Fruit fly (Drosophila melanogaster) whole organism, embryonic: Measurements from ENCODE around the gene CG6654.

Experiments
- Ada2b ChIP-seq: fragments of 200-800 bp; sonication (Bioruptor generic); IDR thresholded peaks from 2 replicates; pipeline ENCODE4 v1.3.6; 2022; ENCODE audit warnings: missing biosample characterization, missing genetic modification characterization
- Atf3 ChIP-seq: fragments of 200-800 bp; sonication (Bioruptor generic); optimal IDR thresholded peaks from 3 replicates; lab custom pipeline; 2016; ENCODE audit warnings: missing biosample characterization, missing genetic modification characterization
- Awh ChIP-seq: fragments of 200-800 bp; sonication (Bioruptor generic); IDR thresholded peaks from 2 replicates; pipeline ENCODE4, ENCODE4 v1.3.6; 2022; ENCODE audit warnings: missing biosample characterization, missing genetic modification characterization
- CG10462 ChIP-seq: fragments of 200-800 bp; sonication (Bioruptor generic); optimal IDR thresholded peaks from 2 replicates; lab custom pipeline; 2016; ENCODE audit warnings: missing biosample characterization, missing genetic modification characterization
- CG10654 ChIP-seq: fragments of 200-800 bp; sonication (Bioruptor generic); optimal IDR thresholded peaks from 2 replicates; lab custom pipeline; 2016; ENCODE audit warnings: missing biosample characterization, missing genetic modification characterization
- CG12391 ChIP-seq: fragments of 200-800 bp; sonication (Bioruptor generic); optimal IDR thresholded peaks from 3 replicates; lab custom pipeline; 2018; ENCODE audit warnings: missing biosample characterization, mild to moderate bottlenecking, missing genetic modification characterization, moderate library complexity
- CG16779 ChIP-seq: fragments of 200-800 bp; sonication (Bioruptor generic); IDR thresholded peaks from 2 replicates; pipeline ENCODE4 v1.3.6; 2022; ENCODE audit warnings: missing biosample characterization, missing genetic modification characterization
- CG16863 ChIP-seq: fragments of 200-800 bp; sonication (Bioruptor generic); optimal IDR thresholded peaks from 3 replicates; lab custom pipeline; 2016; ENCODE audit warnings: missing biosample characterization, missing genetic modification characterization
- CG18011 ChIP-seq: fragments of 200-800 bp; sonication (Bioruptor generic); optimal IDR thresholded peaks from 2 replicates; lab custom pipeline; 2017; ENCODE audit warnings: missing biosample characterization, missing genetic modification characterization, mild to moderate bottlenecking, moderate library complexity, missing genotype
- CG30020 ChIP-seq: fragments of 200-800 bp; optimal IDR thresholded peaks from 2 replicates; lab custom pipeline; 2019; ENCODE audit warnings: missing biosample characterization, mild to moderate bottlenecking, missing genetic modification characterization, moderate library complexity
- CG6175 ChIP-seq: fragments of 200-800 bp; sonication (Bioruptor generic); IDR thresholded peaks from 3 replicates; pipeline ENCODE4 v1.3.6; 2022; ENCODE audit warnings: missing biosample characterization, missing genetic modification characterization
- CG6854 ChIP-seq: fragments of 200-800 bp; sonication (Bioruptor generic); optimal IDR thresholded peaks from 3 replicates; lab custom pipeline; 2017; ENCODE audit warnings: missing biosample characterization, mild to moderate bottlenecking, missing genetic modification characterization
- CG7556 ChIP-seq: fragments of 200-800 bp; sonication (Bioruptor generic); optimal IDR thresholded peaks from 2 replicates; lab custom pipeline; 2017; ENCODE audit warnings: missing biosample characterization, mild to moderate bottlenecking, missing genetic modification characterization
- CG8924 ChIP-seq: fragments of 200-800 bp; optimal IDR thresholded peaks from 3 replicates; lab custom pipeline; 2019; ENCODE audit warnings: missing biosample characterization, mild to moderate bottlenecking, missing genetic modification characterization, moderate library complexity
- CG9609 ChIP-seq: fragments of 200-800 bp; sonication (Bioruptor generic); optimal IDR thresholded peaks from 3 replicates; lab custom pipeline; 2016; ENCODE audit warnings: missing biosample characterization, missing genetic modification characterization
- CG9727 ChIP-seq: fragments of 200-800 bp; sonication (Bioruptor generic); optimal IDR thresholded peaks from 3 replicates; lab custom pipeline; 2017; ENCODE audit warnings: missing biosample characterization, mild to moderate bottlenecking, missing genetic modification characterization
- CG9797 ChIP-seq: fragments of 200-800 bp; sonication (Bioruptor generic); optimal IDR thresholded peaks from 3 replicates; lab custom pipeline; 2018; ENCODE audit warnings: missing biosample characterization, mild to moderate bottlenecking, missing genetic modification characterization
- CHES-1-like ChIP-seq: fragments of 200-800 bp; sonication (Bioruptor generic); optimal IDR thresholded peaks from 2 replicates; lab custom pipeline; 2016; ENCODE audit warnings: missing biosample characterization, missing genetic modification characterization
- Chrac-16 ChIP-seq: fragments of 200-800 bp; sonication (Bioruptor generic); optimal IDR thresholded peaks from 3 replicates; lab custom pipeline; 2016; ENCODE audit warnings: missing biosample characterization, missing genetic modification characterization
- CoRest ChIP-seq: fragments of 200-800 bp; sonication (Bioruptor generic); optimal IDR thresholded peaks from 3 replicates; lab custom pipeline; 2018; ENCODE audit warnings: missing biosample characterization, mild to moderate bottlenecking, missing genetic modification characterization, moderate library complexity
- Dll ChIP-seq: fragments of 200-800 bp; sonication (Bioruptor generic); IDR thresholded peaks from 4 replicates; pipeline ENCODE4 v1.3.6; 2022; ENCODE audit warnings: missing biosample characterization, missing genetic modification characterization; ENCODE audit not compliant: partially characterized antibody
- Doc3 ChIP-seq: fragments of 200-800 bp; sonication (Bioruptor generic); IDR thresholded peaks from 3 replicates; pipeline ENCODE4 v1.3.6; 2022; ENCODE audit warnings: missing biosample characterization, missing genetic modification characterization; ENCODE audit not compliant: partially characterized antibody
- MBD-R2 ChIP-seq: fragments of 200-800 bp; sonication (Bioruptor generic); IDR thresholded peaks from 2 replicates; pipeline ENCODE4 v1.3.6; 2022; ENCODE audit warnings: missing biosample characterization, missing genetic modification characterization
- MTF-1 ChIP-seq: fragments of 200-800 bp; sonication (Bioruptor generic); optimal IDR thresholded peaks from 2 replicates; lab custom pipeline; 2018; ENCODE audit warnings: missing biosample characterization, mild to moderate bottlenecking, missing genetic modification characterization, borderline replicate concordance
- Nf-YC ChIP-seq: fragments of 200-800 bp; optimal IDR thresholded peaks from 3 replicates; lab custom pipeline; 2019; ENCODE audit warnings: missing biosample characterization, mild to moderate bottlenecking, missing genetic modification characterization, moderate library complexity
- PHDP ChIP-seq: fragments of 200-800 bp; sonication (Bioruptor generic); optimal IDR thresholded peaks from 3 replicates; lab custom pipeline; 2018; ENCODE audit warnings: missing biosample characterization, mild to moderate bottlenecking, missing genetic modification characterization, moderate library complexity
- Ravus ChIP-seq: fragments of 200-800 bp; sonication (Bioruptor generic); IDR thresholded peaks from 2 replicates; pipeline ENCODE4 v1.3.6; 2022; ENCODE audit warnings: missing biosample characterization, missing genetic modification characterization
- Scr ChIP-seq: fragments of 200-800 bp; sonication (Bioruptor generic); IDR thresholded peaks from 2 replicates; pipeline ENCODE4 v1.3.6; 2022; ENCODE audit warnings: missing biosample characterization, missing genetic modification characterization; ENCODE audit not compliant: partially characterized antibody
- Side ChIP-seq: fragments of 200-800 bp; sonication (Bioruptor generic); optimal IDR thresholded peaks from 2 replicates; lab custom pipeline; 2016; ENCODE audit warnings: missing biosample characterization, missing genetic modification characterization
- Ssrp ChIP-seq: fragments of 200-800 bp; sonication (Bioruptor generic); optimal IDR thresholded peaks from 2 replicates; lab custom pipeline; 2018; ENCODE audit warnings: missing biosample characterization, mild to moderate bottlenecking, missing genetic modification characterization, moderate library complexity
- YL-1 ChIP-seq: fragments of 200-800 bp; sonication (Bioruptor generic); optimal IDR thresholded peaks from 3 replicates; lab custom pipeline; 2017; ENCODE audit warnings: missing biosample characterization, mild to moderate bottlenecking, missing genetic modification characterization
- abd-A ChIP-seq: fragments of 200-800 bp; sonication (Bioruptor generic); optimal IDR thresholded peaks from 3 replicates; lab custom pipeline; 2019; ENCODE audit warnings: missing biosample characterization, mild to moderate bottlenecking, missing genetic modification characterization, moderate library complexity
- ara ChIP-seq: fragments of 200-800 bp; sonication (Bioruptor generic); IDR thresholded peaks from 2 replicates; pipeline ENCODE4 v1.3.6; 2022; ENCODE audit warnings: missing biosample characterization, missing genetic modification characterization
- bbx ChIP-seq: fragments of 200-800 bp; sonication (Bioruptor generic); IDR thresholded peaks from 2 replicates; pipeline ENCODE4 v1.3.6; 2022; ENCODE audit warnings: missing biosample characterization, missing genetic modification characterization; ENCODE audit not compliant: partially characterized antibody
- chn ChIP-seq: fragments of 200-800 bp; sonication (Bioruptor generic); optimal IDR thresholded peaks from 2 replicates; lab custom pipeline; 2016; ENCODE audit warnings: missing biosample characterization, missing genetic modification characterization
- grn ChIP-seq: fragments of 200-800 bp; sonication (Bioruptor generic); optimal IDR thresholded peaks from 3 replicates; lab custom pipeline; 2017; ENCODE audit warnings: missing biosample characterization, missing genetic modification characterization
- ham ChIP-seq: fragments of 200-800 bp; sonication (Bioruptor generic); IDR thresholded peaks from 2 replicates; pipeline ENCODE4 v1.3.6; 2022; ENCODE audit warnings: missing biosample characterization, missing genetic modification characterization
- hbn ChIP-seq: fragments of 200-800 bp; sonication (Bioruptor generic); IDR thresholded peaks from 2 replicates; pipeline ENCODE4 v1.3.6; 2022; ENCODE audit warnings: missing biosample characterization, missing genetic modification characterization; ENCODE audit not compliant: partially characterized antibody
- her ChIP-seq: fragments of 200-800 bp; sonication (Bioruptor generic); optimal IDR thresholded peaks from 2 replicates; lab custom pipeline; 2016; ENCODE audit warnings: missing biosample characterization, missing genetic modification characterization
- knrl ChIP-seq: fragments of 200-800 bp; sonication (Bioruptor generic); IDR thresholded peaks from 3 replicates; pipeline ENCODE4 v1.3.6; 2022; ENCODE audit warnings: missing biosample characterization, missing genetic modification characterization; ENCODE audit not compliant: partially characterized antibody
- mam ChIP-seq: fragments of 200-800 bp; sonication (Bioruptor generic); optimal IDR thresholded peaks from 3 replicates; lab custom pipeline; 2016; ENCODE audit warnings: missing biosample characterization, missing genetic modification characterization
- pb ChIP-seq: fragments of 200-800 bp; sonication (Bioruptor generic); optimal IDR thresholded peaks from 3 replicates; lab custom pipeline; 2016; ENCODE audit warnings: missing biosample characterization, missing genetic modification characterization
- phol ChIP-seq: fragments of 200-800 bp; sonication (Bioruptor generic); optimal IDR thresholded peaks from 3 replicates; lab custom pipeline; 2018; ENCODE audit warnings: missing biosample characterization, mild to moderate bottlenecking, missing genetic modification characterization, moderate library complexity
- pita ChIP-seq: fragments of 200-800 bp; sonication (Bioruptor generic); optimal IDR thresholded peaks from 2 replicates; lab custom pipeline; 2017; ENCODE audit warnings: missing biosample characterization, mild to moderate bottlenecking, missing genetic modification characterization
- ro ChIP-seq: fragments of 200-800 bp; sonication (Bioruptor generic); IDR thresholded peaks from 2 replicates; pipeline ENCODE4 v1.3.6; 2022; ENCODE audit warnings: missing biosample characterization, missing genetic modification characterization
- slou ChIP-seq: fragments of 200-800 bp; sonication (Bioruptor generic); optimal IDR thresholded peaks from 3 replicates; lab custom pipeline; 2016; ENCODE audit warnings: missing biosample characterization, missing genetic modification characterization
- unc-4 ChIP-seq: fragments of 200-800 bp; sonication (Bioruptor generic); IDR thresholded peaks from 2 replicates; pipeline ENCODE4 v1.3.6; 2022; ENCODE audit warnings: missing biosample characterization, missing genetic modification characterization; ENCODE audit not compliant: partially characterized antibody
- zen2 ChIP-seq: fragments of 200-800 bp; sonication (Bioruptor generic); IDR thresholded peaks from 3 replicates; pipeline ENCODE4 v1.3.6; 2022; ENCODE audit warnings: missing biosample characterization, missing genetic modification characterization; ENCODE audit not compliant: partially characterized antibody

The CG6654 gene

DNA sequence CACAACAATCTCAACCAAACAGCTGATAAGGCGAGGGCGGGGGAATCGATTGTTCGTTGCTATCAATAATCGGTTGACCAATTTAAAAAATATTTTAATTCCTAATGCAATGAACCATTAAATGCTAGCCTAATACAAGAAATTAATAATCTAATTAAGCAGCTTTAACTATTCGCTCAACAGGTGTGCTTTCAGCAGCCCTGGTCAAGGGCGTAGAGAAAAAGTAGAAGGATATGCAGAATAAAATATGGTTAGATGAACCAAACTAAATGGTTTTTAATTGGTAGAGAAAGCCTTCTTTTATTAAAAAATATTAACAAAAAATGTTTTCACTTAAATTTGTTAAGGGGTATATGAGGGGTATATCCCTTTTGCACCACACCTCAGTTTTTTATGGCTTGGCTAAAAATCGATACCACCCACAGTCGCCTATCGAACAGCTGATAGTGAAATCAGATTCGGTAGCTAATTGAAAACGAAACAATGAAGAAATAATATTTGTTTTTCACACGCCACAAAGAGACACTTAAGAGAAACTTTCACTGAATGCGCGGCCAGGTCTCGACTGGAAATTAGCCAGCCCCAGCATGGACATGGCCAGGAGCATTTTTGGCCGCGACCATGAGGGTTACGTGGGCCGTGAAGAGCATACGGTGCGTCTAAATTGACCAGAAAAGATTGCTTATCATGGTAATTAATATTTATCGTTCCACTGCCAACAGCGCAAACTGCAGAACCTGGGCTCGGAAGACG, 5.5 kb upstream of the CG6654 start, which contains the start of the genes SIDL and CG12241 (continued):
- peak; percentile 69 for TF ChIP-seq slou (GFP tag; lab: Kevin White, UChicago)
- TF ChIP-seq CG16779 (GFP tag; lab: Robert Waterston, UW): peak; percentile 81
- no peak for TF ChIP-seq Doc3 (GFP tag; lab: Robert Waterston, UW)
- peak; percentile 73 for TF ChIP-seq pb (GFP tag; lab: Kevin White, UChicago)
- TF ChIP-seq CG6175 (GFP tag; lab: Robert Waterston, UW): peak; percentile 85
- TF ChIP-seq phol: peak; percentile 82
- TF ChIP-seq Scr (GFP tag; lab: Robert Waterston, UW): peak; percentile 42
- peak; percentile 72 for TF ChIP-seq CG12391
- peak; percentile 22 for TF ChIP-seq her (GFP tag; lab: Kevin White, UChicago)
- TF ChIP-seq CG6854 (GFP tag; lab: Kevin White, UChicago): peak; percentile 78
- TF ChIP-seq knrl (GFP tag; lab: Robert Waterston, UW): peak; percentile 16; the same call in 1 of the 3 replicates
- peak; percentile 65 for TF ChIP-seq Nf-YC (tag; lab: Kevin White, UChicago)
- TF ChIP-seq CG7556 (GFP tag; lab: Kevin White, UChicago): peak; percentile 78
- peak; percentile 82 for TF ChIP-seq ro (GFP tag; lab: Robert Waterston, UW)
- peak; percentile 14 for TF ChIP-seq CHES-1-like (GFP tag; lab: Kevin White, UChicago)
- peak; percentile 17 for TF ChIP-seq CG10462 (GFP tag; lab: Kevin White, UChicago)
- peak; percentile 90 for TF ChIP-seq CG9727 (GFP tag; lab: Kevin White, UChicago)
- TF ChIP-seq Ssrp: peak; percentile 12
- TF ChIP-seq ara: peak; percentile 90
- peak; percentile 52 for TF ChIP-seq CG16863 (GFP tag; lab: Kevin White, UChicago)
- TF ChIP-seq unc-4: 0 out of 2 replicates have a peak, but pooled peaks have one; percentile 44
- peak; percentile 63 for TF ChIP-seq Chrac-16 (GFP tag; lab: Kevin White, UChicago)
- peak; percentile 94 for TF ChIP-seq Ada2b (GFP tag; lab: Robert Waterston, UW)
- TF ChIP-seq Atf3 (GFP tag; lab: Kevin White, UChicago): peak; percentile 20
- peak; percentile 43 for TF ChIP-seq YL-1
- TF ChIP-seq Awh (GFP tag; lab: Robert Waterston, UW): peak; percentile 88
- peak; percentile 61 for TF ChIP-seq grn (GFP tag; lab: Kevin White, UChicago)
- TF ChIP-seq CG9797 (GFP tag; lab: Kevin White, UChicago): peak; percentile 23
- TF ChIP-seq CG18011 (GFP tag; lab: Kevin White, UChicago): peak; percentile 50
- TF ChIP-seq PHDP: peak; percentile 50
- TF ChIP-seq mam (GFP tag; lab: Kevin White, UChicago): peak; percentile 92
- no peak for TF ChIP-seq pita (GFP tag; lab: Kevin White, UChicago)
- peak; percentile 42 for TF ChIP-seq CG30020 (tag; lab: Kevin White, UChicago)
- no peak; the same call in none of the 2 replicates for TF ChIP-seq hbn (GFP tag; lab: Robert Waterston, UW)
- no peak for TF ChIP-seq bbx (GFP tag; lab: Robert Waterston, UW)
- no peak for TF ChIP-seq ham (GFP tag; lab: Robert Waterston, UW)
- peak; percentile 32 for TF ChIP-seq MTF-1 (GFP tag; lab: Kevin White, UChicago)
- TF ChIP-seq Side (GFP tag; lab: Kevin White, UChicago): peak; percentile 77
- no peak for TF ChIP-seq abd-A (tag; lab: Kevin White, UChicago)
- peak; percentile 71 for TF ChIP-seq CG10654 (GFP tag; lab: Kevin White, UChicago)
- peak; percentile 24 for TF ChIP-seq CG9609 (GFP tag; lab: Kevin White, UChicago)
- TF ChIP-seq chn (GFP tag; lab: Kevin White, UChicago): peak; percentile 74
- peak; percentile 80 for TF ChIP-seq Ravus
- no peak for TF ChIP-seq zen2 (GFP tag; lab: Robert Waterston, UW)
- TF ChIP-seq Dll (GFP tag; lab: Robert Waterston, UW): 0 out of 4 replicates have a peak, but pooled peaks have one; percentile 41
- TF ChIP-seq CoRest (tag; lab: Kevin White, UChicago): peak; percentile 67
- peak; percentile 79 for TF ChIP-seq CG8924 (tag; lab: Kevin White, UChicago)
- TF ChIP-seq MBD-R2: peak; percentile 92
